Worm (Caenorhabditis elegans) whole organism, young adult: Measurements from ENCODE around the gene aat-1.

Experiments
- Y56A3A.18 ChIP-seq: fragments of 200-800 bp; sonication (Bioruptor generic); IDR thresholded peaks from 2 replicates; pipeline ENCODE4 v1.3.6; 2022; ENCODE audit warnings: missing genetic modification reagents, missing genetic modification characterization, missing compliant biosample characterization
- die-1 ChIP-seq: sonication (generic microtip); optimal IDR thresholded peaks from 2 replicates; lab custom pipeline; 2016; ENCODE audit warnings: missing genotype, mild to moderate bottlenecking, missing genetic modification characterization, missing compliant biosample characterization
- him-1 ChIP-seq: sonication (generic microtip); optimal IDR thresholded peaks from 2 replicates; lab custom pipeline; 2016; ENCODE audit warnings: missing genotype, missing genetic modification reagents, missing genetic modification characterization, missing compliant biosample characterization
- unc-62 ChIP-seq: fragments of 150-350 bp; optimal IDR thresholded peaks from 2 replicates; lab custom pipeline; 2014; ENCODE audit warnings: missing biosample characterization, missing genetic modification reagents, missing genetic modification characterization

- no peak for TF ChIP-seq die-1 (tag; lab: Kevin White, UChicago)
- no peak for TF ChIP-seq Y56A3A.18 (GFP tag; lab: Robert Waterston, UW)
- no peak for TF ChIP-seq him-1 (tag; lab: Kevin White, UChicago)
- TF ChIP-seq unc-62 (GFP tag; lab: Kevin White, UChicago): no peak
Measured at ce11 chrIV:9593456-9593855, 8.0 kb downstream of the aat-1 start, which contains the start of gene spp-18.
